Worm (Caenorhabditis elegans): Measurements from ENCODE around the gene F46B6.9.

The F46B6.9 gene

ce11 chrV:9777645-9778044, 19.0 kb upstream of the F46B6.9 start, which contains the start of gene smg-4:
Gene smg-4 (minus strand): TSS chrV:9777745.
- TF ChIP-seq egl-27 (tag; optimal IDR thresholded peaks at IDR 0.05) (no peak), ZK546.5 (tag; optimal IDR thresholded peaks at IDR 0.05) (no peak), nhr-23 (tag; optimal IDR thresholded peaks at IDR 0.05) (no peak), fos-1 (tag; optimal IDR thresholded peaks at IDR 0.05) (no peak), elt-1 (tag; optimal IDR thresholded peaks at IDR 0.05) (no peak), nhr-25 (tag; optimal IDR thresholded peaks at IDR 0.05) (no peak), elt-3 (tag; optimal IDR thresholded peaks at IDR 0.05) (no peak), zag-1 (tag; optimal IDR thresholded peaks at IDR 0.05) (no peak), pqm-1 (tag; optimal IDR thresholded peaks at IDR 0.05) (no peak), egl-5 (tag; optimal IDR thresholded peaks at IDR 0.05) (no peak), tbx-2 (tag; optimal IDR thresholded peaks at IDR 0.05) (no peak), mml-1 (tag; optimal IDR thresholded peaks at IDR 0.05) (no peak), fkh-2 (tag; optimal IDR thresholded peaks at IDR 0.05) (no peak), ztf-11 (tag; optimal IDR thresholded peaks at IDR 0.05) (no peak)

- TF ChIP-seq jun-1 (tag; optimal IDR thresholded peaks at IDR 0.05) = no peak
- no peak for TF ChIP-seq nhr-237 (tag; optimal IDR thresholded peaks at IDR 0.05)
- no peak for TF ChIP-seq nfya-1 (tag; optimal IDR thresholded peaks at IDR 0.05; ENCODE audit: insufficient read depth)
- TF ChIP-seq mdl-1 (tag; optimal IDR thresholded peaks at IDR 0.05) = no peak
- no peak for TF ChIP-seq sea-2 (GFP tag; optimal IDR thresholded peaks at IDR 0.05)
- TF ChIP-seq pha-4 (tag; optimal IDR thresholded peaks at IDR 0.05) = no peak
- no peak for TF ChIP-seq lsy-12 (tag; optimal IDR thresholded peaks at IDR 0.05)
- TF ChIP-seq snpc-4 (tag; optimal IDR thresholded peaks at IDR 0.05) = no peak
- TF ChIP-seq fkh-10 (GFP tag; optimal IDR thresholded peaks at IDR 0.05) = no peak
- no peak for TF ChIP-seq mml-1 (tag; optimal IDR thresholded peaks at IDR 0.05)
- TF ChIP-seq daf-12 (tag; optimal IDR thresholded peaks at IDR 0.05) = no peak
- no peak for TF ChIP-seq unc-62 (GFP tag; optimal IDR thresholded peaks at IDR 0.05)
- TF ChIP-seq ceh-28 (tag; optimal IDR thresholded peaks at IDR 0.05) = no peak
These were observed 17.2 kb upstream of the F46B6.9 start, which contains the start of gene F46B6.4 for ce11 chrV:9779418-9779817. Gene F46B6.4 (minus strand): TSS chrV:9779518.

ce11 chrV:9782045-9782444, 14.6 kb upstream of the F46B6.9 start:
- TF ChIP-seq sea-2 (GFP tag; optimal IDR thresholded peaks at IDR 0.05) (no peak), eor-1 (tag; optimal IDR thresholded peaks at IDR 0.05) (no peak), pqm-1 (tag; optimal IDR thresholded peaks at IDR 0.05) (no peak), snpc-4 (tag; optimal IDR thresholded peaks at IDR 0.05) (no peak), nhr-77 (tag; optimal IDR thresholded peaks at IDR 0.05) (no peak), lin-15B (tag; optimal IDR thresholded peaks at IDR 0.05) (no peak), fkh-2 (tag; optimal IDR thresholded peaks at IDR 0.05) (no peak), nhr-11 (tag; optimal IDR thresholded peaks at IDR 0.05) (no peak), egl-5 (tag; optimal IDR thresholded peaks at IDR 0.05) (no peak), pha-4 (tag; optimal IDR thresholded peaks at IDR 0.05) (no peak), nhr-43 (tag; optimal IDR thresholded peaks at IDR 0.05; ENCODE audit: poor library complexity, severe bottlenecking) (no peak)

ce11 chrV:9782969-9783368, 13.7 kb upstream of the F46B6.9 start, which contains the start of gene F46B6.5:
Gene F46B6.5 (minus strand): TSS chrV:9783069.
- TF ChIP-seq mml-1 (tag; optimal IDR thresholded peaks at IDR 0.05) = no peak
- no peak for TF ChIP-seq ama-1 (optimal IDR thresholded peaks at IDR 0.05)
- TF ChIP-seq nhr-77 (tag; optimal IDR thresholded peaks at IDR 0.05) = no peak
- TF ChIP-seq aly-2 (tag; optimal IDR thresholded peaks at IDR 0.05) = no peak
- TF ChIP-seq lin-15B (tag; optimal IDR thresholded peaks at IDR 0.05) = no peak
- no peak for TF ChIP-seq elt-1 (tag; optimal IDR thresholded peaks at IDR 0.05)
- no peak for TF ChIP-seq snpc-4 (tag; optimal IDR thresholded peaks at IDR 0.05)
- TF ChIP-seq nhr-11 (tag; optimal IDR thresholded peaks at IDR 0.05) = no peak
- TF ChIP-seq egl-5 (tag; optimal IDR thresholded peaks at IDR 0.05) = no peak
- TF ChIP-seq ztf-4 (tag; optimal IDR thresholded peaks at IDR 0.05) = no peak
- no peak for TF ChIP-seq nhr-28 (tag; optimal IDR thresholded peaks at IDR 0.05)
- TF ChIP-seq tbx-2 (tag; optimal IDR thresholded peaks at IDR 0.05) = no peak
- TF ChIP-seq ceh-82 (tag; optimal IDR thresholded peaks at IDR 0.05) = no peak

ce11 chrV:9784215-9784614, 12.4 kb upstream of the F46B6.9 start:
- no peak for TF ChIP-seq mdl-1 (tag; optimal IDR thresholded peaks at IDR 0.05)
- no peak for TF ChIP-seq nhr-23 (tag; optimal IDR thresholded peaks at IDR 0.05)
- TF ChIP-seq nhr-12 (tag; optimal IDR thresholded peaks at IDR 0.05) = no peak
- TF ChIP-seq unc-62 (GFP tag; optimal IDR thresholded peaks at IDR 0.05) = no peak
- TF ChIP-seq nhr-77 (tag; optimal IDR thresholded peaks at IDR 0.05) = no peak
- TF ChIP-seq zag-1 (tag; optimal IDR thresholded peaks at IDR 0.05) = no peak
- TF ChIP-seq mml-1 (tag; optimal IDR thresholded peaks at IDR 0.05) = no peak
- TF ChIP-seq ceh-16 (tag; optimal IDR thresholded peaks at IDR 0.05) = no peak
- TF ChIP-seq aly-2 (tag; optimal IDR thresholded peaks at IDR 0.05) = no peak
- TF ChIP-seq nhr-28 (tag; optimal IDR thresholded peaks at IDR 0.05) = no peak
- TF ChIP-seq jun-1 (tag; optimal IDR thresholded peaks at IDR 0.05) = no peak

Measured in whole organism, L3 larva.